Worm (Caenorhabditis elegans) whole organism, late embryonic: ENCODE results near the gene C06A6.4.

Experiments
- ama-1 ChIP-seq: fragments of 150-350 bp; optimal IDR thresholded peaks from 2 replicates; lab custom pipeline; 2014
- ceh-14 ChIP-seq: sonication (generic microtip); optimal IDR thresholded peaks from 2 replicates; lab custom pipeline; 2016; ENCODE audit warnings: missing genotype, missing genetic modification characterization, missing compliant biosample characterization
- ceh-2 ChIP-seq: sonication (generic microtip); optimal IDR thresholded peaks from 2 replicates; lab custom pipeline; 2016; ENCODE audit warnings: missing genotype, missing genetic modification characterization, missing compliant biosample characterization
- ceh-34 ChIP-seq: sonication (generic microtip); optimal IDR thresholded peaks from 2 replicates; lab custom pipeline; 2016; ENCODE audit warnings: mild to moderate bottlenecking, missing genetic modification characterization, missing compliant biosample characterization
- che-1 ChIP-seq: sonication (generic microtip); optimal IDR thresholded peaks from 2 replicates; lab custom pipeline; 2016; ENCODE audit warnings: mild to moderate bottlenecking, missing genetic modification characterization, missing compliant biosample characterization
- gmeb-2 ChIP-seq: sonication (generic microtip); optimal IDR thresholded peaks from 2 replicates; lab custom pipeline; 2016; ENCODE audit warnings: missing genetic modification characterization, inconsistent platforms, missing compliant biosample characterization
- hlh-13 ChIP-seq: fragments of 200-800 bp; sonication (Bioruptor generic); optimal IDR thresholded peaks from 2 replicates; lab custom pipeline; 2018; ENCODE audit warnings: mild to moderate bottlenecking, missing genetic modification characterization, missing compliant biosample characterization
- hlh-15 ChIP-seq: sonication (generic microtip); optimal IDR thresholded peaks from 2 replicates; lab custom pipeline; 2016; ENCODE audit warnings: missing genetic modification characterization, missing compliant biosample characterization
- hlh-6 ChIP-seq: sonication (generic microtip); optimal IDR thresholded peaks from 2 replicates; lab custom pipeline; 2016; ENCODE audit warnings: missing genotype, missing genetic modification characterization, missing compliant biosample characterization
- nhr-11 ChIP-seq: fragments of 150-350 bp; optimal IDR thresholded peaks from 2 replicates; lab custom pipeline; 2014; ENCODE audit warnings: missing biosample characterization, missing genetic modification characterization
- nhr-232 ChIP-seq: sonication (generic microtip); optimal IDR thresholded peaks from 2 replicates; lab custom pipeline; 2016; ENCODE audit warnings: missing genetic modification characterization, missing compliant biosample characterization
- pha-4 ChIP-seq: fragments of 150-350 bp; optimal IDR thresholded peaks from 2 replicates; lab custom pipeline; 2018; ENCODE audit warnings: missing biosample characterization, missing genetic modification reagents, missing genetic modification characterization
- pqm-1 ChIP-seq: sonication (generic microtip); optimal IDR thresholded peaks from 2 replicates; lab custom pipeline; 2016; ENCODE audit warnings: missing genetic modification characterization, missing compliant biosample characterization
- ref-2 ChIP-seq: sonication (generic microtip); optimal IDR thresholded peaks from 2 replicates; lab custom pipeline; 2016; ENCODE audit warnings: missing genetic modification characterization, missing compliant biosample characterization

DNA sequence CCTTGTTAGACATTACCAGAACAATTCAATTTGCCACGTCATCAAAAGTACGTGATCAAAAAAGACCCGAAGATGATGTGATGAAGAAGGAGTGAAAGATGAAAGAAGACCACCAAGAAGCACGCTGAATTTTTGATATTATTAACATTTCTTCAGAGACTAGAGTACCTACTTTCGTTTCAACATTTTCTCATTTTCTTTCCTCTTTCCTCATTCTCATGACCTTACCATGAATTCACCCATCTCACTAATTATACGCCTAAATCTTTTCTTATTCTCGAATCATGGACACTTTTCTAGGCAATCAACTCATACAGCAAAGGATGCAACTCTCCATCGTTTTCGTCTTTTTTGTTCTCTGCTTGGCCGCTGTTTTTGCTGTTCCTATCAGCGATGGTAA, 39.5 kb upstream of the C06A6.4 start, which contains the start of gene flp-10:
- TF ChIP-seq nhr-11 (tag; lab: Kevin White, UChicago) (no peak), ceh-34 (tag; lab: Kevin White, UChicago) (no peak), pha-4 (no peak), nhr-232 (no peak), che-1 (tag; lab: Kevin White, UChicago) (no peak), ceh-14 (tag; lab: Kevin White, UChicago) (no peak), ref-2 (no peak), hlh-15 (tag; lab: Kevin White, UChicago) (no peak), ama-1 (lab: Kevin White, UChicago) (no peak), hlh-13 (GFP tag; lab: Kevin White, UChicago) (no peak), gmeb-2 (no peak), hlh-6 (tag; lab: Kevin White, UChicago) (no peak), pqm-1 (tag; lab: Kevin White, UChicago) (no peak), ceh-2 (no peak)
